Fruit fly (Drosophila melanogaster) whole organism, pupa: ENCODE results near the gene CG34353.
A peak's percentile ranks its signal among the peaks of the same experiment; 100 is the strongest.

Experiments used
- CG10348 ChIP-seq: fragments of 200-800 bp; sonication (Bioruptor generic); IDR thresholded peaks from 2 replicates; pipeline ENCODE4 v1.3.6; 2022; ENCODE audit warnings: missing biosample characterization, missing genetic modification characterization
- CG12605 ChIP-seq: fragments of 200-800 bp; sonication (Bioruptor generic); IDR thresholded peaks from 2 replicates; pipeline ENCODE4 v1.3.6; 2022; ENCODE audit warnings: missing biosample characterization, missing genetic modification characterization
- CG13204 ChIP-seq: fragments of 200-800 bp; sonication (Bioruptor generic); optimal IDR thresholded peaks from 2 replicates; lab custom pipeline; 2018; ENCODE audit warnings: missing biosample characterization, mild to moderate bottlenecking, missing genetic modification characterization, moderate library complexity
- CG14655 ChIP-seq: fragments of 200-800 bp; sonication (Bioruptor generic); optimal IDR thresholded peaks from 3 replicates; lab custom pipeline; 2017; ENCODE audit warnings: mild to moderate bottlenecking, missing biosample characterization, missing genetic modification reagents, missing genetic modification characterization
- CG15710 ChIP-seq: fragments of 200-800 bp; sonication (Bioruptor generic); optimal IDR thresholded peaks from 2 replicates; lab custom pipeline; 2018; ENCODE audit warnings: missing biosample characterization, mild to moderate bottlenecking, missing genetic modification characterization, moderate library complexity
- CG17806 ChIP-seq: fragments of 200-800 bp; sonication (Bioruptor generic); optimal IDR thresholded peaks from 2 replicates; lab custom pipeline; 2018; ENCODE audit warnings: missing biosample characterization, mild to moderate bottlenecking, missing genetic modification characterization, moderate library complexity
- CG32121 ChIP-seq: fragments of 200-800 bp; sonication (Bioruptor generic); IDR thresholded peaks from 2 replicates; pipeline ENCODE4 v1.3.6; 2022; ENCODE audit warnings: missing biosample characterization, missing genetic modification characterization
- CG34367 ChIP-seq: fragments of 200-800 bp; sonication (Bioruptor generic); optimal IDR thresholded peaks from 2 replicates; lab custom pipeline; 2018; ENCODE audit warnings: missing biosample characterization, mild to moderate bottlenecking, missing genetic modification characterization
- CG4496 ChIP-seq: fragments of 200-800 bp; sonication (Bioruptor generic); IDR thresholded peaks from 3 replicates; pipeline ENCODE4 v1.3.6; 2022; ENCODE audit warnings: missing biosample characterization, missing genetic modification characterization
- CG8159 ChIP-seq: fragments of 200-800 bp; sonication (Bioruptor generic); optimal IDR thresholded peaks from 3 replicates; lab custom pipeline; 2018; ENCODE audit warnings: missing biosample characterization, mild to moderate bottlenecking, missing genetic modification characterization, moderate library complexity
- CG8301 ChIP-seq: fragments of 200-800 bp; sonication (Bioruptor generic); optimal IDR thresholded peaks from 2 replicates; lab custom pipeline; 2018; ENCODE audit warnings: missing biosample characterization, mild to moderate bottlenecking, missing genetic modification characterization
- CG9948 ChIP-seq: fragments of 200-800 bp; sonication (Bioruptor generic); optimal IDR thresholded peaks from 2 replicates; lab custom pipeline; 2018; ENCODE audit warnings: missing biosample characterization, mild to moderate bottlenecking, missing genetic modification characterization, moderate library complexity
- D1 ChIP-seq: fragments of 200-800 bp; sonication (Bioruptor generic); optimal IDR thresholded peaks from 2 replicates; lab custom pipeline; 2018; ENCODE audit warnings: missing biosample characterization, mild to moderate bottlenecking, missing genetic modification characterization, moderate library complexity
- EcR ChIP-seq: fragments of 200-800 bp; sonication (Bioruptor generic); optimal IDR thresholded peaks from 3 replicates; lab custom pipeline; 2019; ENCODE audit warnings: missing biosample characterization, missing genetic modification characterization, mild to moderate bottlenecking, moderate library complexity, missing genetic modification reagents
- Ets98B ChIP-seq: fragments of 200-800 bp; sonication (Bioruptor generic); IDR thresholded peaks from 2 replicates; pipeline ENCODE4 v1.3.6; 2022; ENCODE audit warnings: missing biosample characterization, missing genetic modification characterization
- Pif1A ChIP-seq: fragments of 200-800 bp; sonication (Bioruptor generic); optimal IDR thresholded peaks from 3 replicates; lab custom pipeline; 2016; ENCODE audit warnings: missing biosample characterization, missing genetic modification characterization
- Pif1B ChIP-seq: fragments of 200-800 bp; sonication (Bioruptor generic); optimal IDR thresholded peaks from 3 replicates; lab custom pipeline; 2016; ENCODE audit warnings: missing biosample characterization, missing genetic modification characterization
- Snoo ChIP-seq: fragments of 200-800 bp; sonication (Bioruptor generic); optimal IDR thresholded peaks from 3 replicates; lab custom pipeline; 2017; ENCODE audit warnings: missing biosample characterization, mild to moderate bottlenecking, missing genetic modification characterization, inconsistent platforms
- fd96Ca ChIP-seq: fragments of 200-800 bp; sonication (Bioruptor generic); IDR thresholded peaks from 3 replicates; pipeline ENCODE4 v1.3.6; 2022; ENCODE audit warnings: missing biosample characterization, missing genetic modification characterization
- gl ChIP-seq: fragments of 200-800 bp; sonication (Bioruptor generic); optimal IDR thresholded peaks from 2 replicates; lab custom pipeline; 2018; ENCODE audit warnings: missing biosample characterization, mild to moderate bottlenecking, missing genetic modification characterization
- rn ChIP-seq: fragments of 200-800 bp; sonication (Bioruptor generic); IDR thresholded peaks from 2 replicates; pipeline ENCODE4 v1.3.6; 2022; ENCODE audit warnings: missing biosample characterization, missing genetic modification characterization

Gene CG34353

dm6 chr3R:27922673-27923175, 17.1 kb upstream of the CG34353 start, which contains the start of gene RpL4:
Gene RpL4 (plus strand): TSS chr3R:27922821.
- TF ChIP-seq gl (peak; percentile 8), EcR (GFP tag; lab: Kevin White, UChicago) (no peak), CG8301 (tag; lab: Kevin White, UChicago) (no peak), D1 (tag; lab: Kevin White, UChicago) (no peak), Snoo (tag; lab: Kevin White, UChicago) (peak; percentile 92), CG15710 (tag; lab: Kevin White, UChicago) (peak; percentile 65), rn (GFP tag; lab: Robert Waterston, UW) (peak; percentile 62; the same call in 1 of the 2 replicates), CG13204 (no peak), Ets98B (GFP tag; lab: Robert Waterston, UW) (peak; percentile 59), CG34367 (peak; percentile 80), Pif1A (peak; percentile 76), CG8159 (peak; percentile 47), fd96Ca (GFP tag; lab: Robert Waterston, UW) (peak; percentile 6; the same call in 1 of the 3 replicates), CG10348 (GFP tag; lab: Robert Waterston, UW) (no peak), CG32121 (GFP tag; lab: Robert Waterston, UW) (0 out of 2 replicates have a peak, but pooled peaks have one; percentile 40), CG4496 (peak; percentile 85), Pif1B (GFP tag; lab: Kevin White, UChicago) (peak; percentile 40), CG14655 (GFP tag; lab: Kevin White, UChicago) (no peak), CG12605 (peak; percentile 67; the same call in 1 of the 2 replicates), CG17806 (tag; lab: Kevin White, UChicago) (no peak), CG9948 (tag; lab: Kevin White, UChicago) (peak; percentile 3)

- no peak for TF ChIP-seq CG8159
- TF ChIP-seq CG14655 (GFP tag; lab: Kevin White, UChicago), result no peak
- no peak for TF ChIP-seq CG12605
- no peak for TF ChIP-seq CG34367
- TF ChIP-seq CG17806 (tag; lab: Kevin White, UChicago), result no peak
Observed at dm6 chr3R:27921982-27922672, 16.5 kb upstream of the CG34353 start, which contains the start of gene BCAS2. Gene BCAS2 (minus strand): TSS chr3R:27922356.

- TF ChIP-seq Snoo (tag; lab: Kevin White, UChicago), result no peak
- no peak for TF ChIP-seq EcR (GFP tag; lab: Kevin White, UChicago)
- no peak for TF ChIP-seq CG12605
- no peak for TF ChIP-seq gl
- no peak for TF ChIP-seq CG32121 (GFP tag; lab: Robert Waterston, UW)
- no peak for TF ChIP-seq Pif1B (GFP tag; lab: Kevin White, UChicago)
- TF ChIP-seq CG8301 (tag; lab: Kevin White, UChicago), result no peak
- TF ChIP-seq CG34367, result no peak
- no peak for TF ChIP-seq CG14655 (GFP tag; lab: Kevin White, UChicago)
- no peak for TF ChIP-seq D1 (tag; lab: Kevin White, UChicago)
- no peak for TF ChIP-seq CG8159
- no peak for TF ChIP-seq Pif1A
- no peak for TF ChIP-seq CG10348 (GFP tag; lab: Robert Waterston, UW)
- TF ChIP-seq CG4496, result no peak
- no peak for TF ChIP-seq fd96Ca (GFP tag; lab: Robert Waterston, UW)
Observed at dm6 chr3R:27920883-27921282, 15.2 kb upstream of the CG34353 start, which contains the start of gene CG12259. Gene CG12259 (minus strand): TSS chr3R:27921089.

dm6 chr3R:27919385-27919789, 13.7 kb upstream of the CG34353 start, which contains the start of gene Boh1:
Gene Boh1 (minus strand): TSS chr3R:27919460.
- TF ChIP-seq CG34367 (no peak), rn (GFP tag; lab: Robert Waterston, UW) (no peak), CG32121 (GFP tag; lab: Robert Waterston, UW) (no peak), Snoo (tag; lab: Kevin White, UChicago) (peak; percentile 39), CG8159 (peak; percentile 46), CG10348 (GFP tag; lab: Robert Waterston, UW) (no peak), CG17806 (tag; lab: Kevin White, UChicago) (no peak), D1 (tag; lab: Kevin White, UChicago) (no peak), CG15710 (tag; lab: Kevin White, UChicago) (no peak), Ets98B (GFP tag; lab: Robert Waterston, UW) (no peak), fd96Ca (GFP tag; lab: Robert Waterston, UW) (no peak), Pif1B (GFP tag; lab: Kevin White, UChicago) (no peak)

- TF ChIP-seq Pif1A (no peak), CG4496 (0 out of 3 replicates have a peak, but pooled peaks have one; percentile 34), CG9948 (tag; lab: Kevin White, UChicago) (peak; percentile 4), CG32121 (GFP tag; lab: Robert Waterston, UW) (no peak), CG15710 (tag; lab: Kevin White, UChicago) (peak; percentile 55), rn (GFP tag; lab: Robert Waterston, UW) (no peak), CG10348 (GFP tag; lab: Robert Waterston, UW) (no peak), Ets98B (GFP tag; lab: Robert Waterston, UW) (no peak), D1 (tag; lab: Kevin White, UChicago) (no peak), CG13204 (no peak), CG8301 (tag; lab: Kevin White, UChicago) (no peak), gl (no peak), CG34367 (no peak), CG12605 (no peak), Snoo (tag; lab: Kevin White, UChicago) (peak; percentile 44), EcR (GFP tag; lab: Kevin White, UChicago) (no peak), Pif1B (GFP tag; lab: Kevin White, UChicago) (peak; percentile 43), CG17806 (tag; lab: Kevin White, UChicago) (peak; percentile 12), CG8159 (peak; percentile 53), fd96Ca (GFP tag; lab: Robert Waterston, UW) (no peak), CG14655 (GFP tag; lab: Kevin White, UChicago) (no peak)
- TF ChIP-seq, all 21 proteins: peak for 7
Observed at dm6 chr3R:27916355-27917019, 10.8 kb upstream of the CG34353 start, which contains the start of the genes CG5003 and mRpS22. Gene CG5003 (minus strand): TSS chr3R:27916516. Gene mRpS22 (plus strand): TSS chr3R:27916908.
